Fruit fly (Drosophila melanogaster) whole organism, prepupa: Measurements from ENCODE around the gene CG14411.

Experiments used
- Blimp-1 ChIP-seq: fragments of 200-800 bp; sonication (Bioruptor generic); optimal IDR thresholded peaks from 3 replicates; lab custom pipeline; 2017; ENCODE audit warnings: missing biosample characterization, missing genetic modification characterization, mild to moderate bottlenecking, moderate library complexity, missing genetic modification reagents
- CG10631 ChIP-seq: fragments of 200-800 bp; sonication (Bioruptor generic); optimal IDR thresholded peaks from 2 replicates; lab custom pipeline; 2016; ENCODE audit warnings: missing biosample characterization, missing genetic modification characterization
- CG10669 ChIP-seq: fragments of 200-800 bp; sonication (Bioruptor generic); optimal IDR thresholded peaks from 3 replicates; lab custom pipeline; 2018; ENCODE audit warnings: missing biosample characterization, mild to moderate bottlenecking, missing genetic modification characterization, moderate library complexity
- CG11294 ChIP-seq: fragments of 200-800 bp; sonication (Bioruptor generic); IDR thresholded peaks from 2 replicates; pipeline ENCODE4 v1.3.6; 2022; ENCODE audit warnings: missing biosample characterization, missing genetic modification characterization
- CG11762 ChIP-seq: fragments of 200-800 bp; sonication (Bioruptor generic); optimal IDR thresholded peaks from 3 replicates; lab custom pipeline; 2016; ENCODE audit warnings: missing biosample characterization, missing genetic modification characterization; ENCODE audit not compliant: insufficient read depth
- CG11902 ChIP-seq: fragments of 200-800 bp; sonication (Bioruptor generic); optimal IDR thresholded peaks from 3 replicates; lab custom pipeline; 2016; ENCODE audit warnings: missing biosample characterization, missing genetic modification characterization
- CG15336 ChIP-seq: fragments of 200-800 bp; sonication (Bioruptor generic); IDR thresholded peaks from 2 replicates; pipeline ENCODE4 v1.3.6; 2022; ENCODE audit warnings: missing biosample characterization, missing genetic modification characterization
- CG1621 ChIP-seq: fragments of 200-800 bp; sonication (Bioruptor generic); optimal IDR thresholded peaks from 3 replicates; lab custom pipeline; 2018; ENCODE audit warnings: missing biosample characterization, mild to moderate bottlenecking, missing genetic modification characterization
- CG16779 ChIP-seq: fragments of 200-800 bp; sonication (Bioruptor generic); optimal IDR thresholded peaks from 3 replicates; lab custom pipeline; 2017; ENCODE audit warnings: missing biosample characterization, mild to moderate bottlenecking, missing genetic modification characterization
- CG3032 ChIP-seq: fragments of 200-800 bp; optimal IDR thresholded peaks from 2 replicates; lab custom pipeline; 2019; ENCODE audit warnings: missing biosample characterization, mild to moderate bottlenecking, missing genetic modification characterization, moderate library complexity
- CG34406 ChIP-seq: fragments of 200-800 bp; sonication (Bioruptor generic); optimal IDR thresholded peaks from 3 replicates; lab custom pipeline; 2016; ENCODE audit warnings: missing biosample characterization, missing genetic modification characterization
- CG3919 ChIP-seq: fragments of 200-800 bp; sonication (Bioruptor generic); optimal IDR thresholded peaks from 3 replicates; lab custom pipeline; 2016; ENCODE audit warnings: missing biosample characterization, missing genetic modification characterization
- CG4318 ChIP-seq: fragments of 200-800 bp; sonication (Bioruptor generic); optimal IDR thresholded peaks from 3 replicates; lab custom pipeline; 2017; ENCODE audit warnings: missing biosample characterization, mild to moderate bottlenecking, missing genetic modification characterization
- CG6163 ChIP-seq: fragments of 200-800 bp; sonication (Bioruptor generic); IDR thresholded peaks from 3 replicates; pipeline ENCODE4 v1.3.6; 2022; ENCODE audit warnings: missing biosample characterization, missing genetic modification characterization
- CG6276 ChIP-seq: fragments of 200-800 bp; sonication (Bioruptor generic); optimal IDR thresholded peaks from 2 replicates; lab custom pipeline; 2017; ENCODE audit warnings: missing biosample characterization, mild to moderate bottlenecking, missing genetic modification characterization
- CG6792 ChIP-seq: fragments of 200-800 bp; sonication (Bioruptor generic); optimal IDR thresholded peaks from 3 replicates; lab custom pipeline; 2016; ENCODE audit warnings: missing biosample characterization, missing genetic modification characterization
- CG6808 ChIP-seq: fragments of 200-800 bp; sonication (Bioruptor generic); optimal IDR thresholded peaks from 3 replicates; lab custom pipeline; 2017; ENCODE audit warnings: missing biosample characterization, missing genetic modification characterization, mild to moderate bottlenecking, moderate library complexity, missing genetic modification reagents
- CG6854 ChIP-seq: fragments of 200-800 bp; sonication (Bioruptor generic); optimal IDR thresholded peaks from 2 replicates; lab custom pipeline; 2017; ENCODE audit warnings: missing biosample characterization, mild to moderate bottlenecking, missing genetic modification characterization
- CG8119 ChIP-seq: fragments of 200-800 bp; sonication (Bioruptor generic); IDR thresholded peaks from 3 replicates; pipeline ENCODE4 v1.3.6; 2022; ENCODE audit warnings: missing biosample characterization, missing genetic modification characterization
- CG8319 ChIP-seq: fragments of 200-800 bp; sonication (Bioruptor generic); optimal IDR thresholded peaks from 3 replicates; lab custom pipeline; 2016; ENCODE audit warnings: missing biosample characterization, missing genetic modification characterization
- CG8632 ChIP-seq: fragments of 200-800 bp; sonication (Bioruptor generic); optimal IDR thresholded peaks from 3 replicates; lab custom pipeline; 2016; ENCODE audit warnings: missing biosample characterization, missing genetic modification characterization
- Eip78C ChIP-seq: fragments of 200-800 bp; sonication (Bioruptor generic); peaks from one replicate; lab custom pipeline; 2016; ENCODE audit warnings: missing biosample characterization, missing genetic modification characterization
- Eip93F ChIP-seq: fragments of 200-800 bp; sonication (Bioruptor generic); optimal IDR thresholded peaks from 2 replicates; lab custom pipeline; 2016; ENCODE audit warnings: missing biosample characterization, mild to moderate bottlenecking, missing genetic modification characterization
- Ets21C ChIP-seq: fragments of 200-800 bp; sonication (Bioruptor generic); optimal IDR thresholded peaks from 3 replicates; lab custom pipeline; 2016; ENCODE audit warnings: missing biosample characterization, missing genetic modification characterization
- Hr38 ChIP-seq: sonication (Bioruptor generic); optimal IDR thresholded peaks from 2 replicates; lab custom pipeline; 2016; ENCODE audit warnings: missing biosample characterization, missing genetic modification characterization
- Hr39 ChIP-seq: fragments of 200-800 bp; sonication (Bioruptor generic); optimal IDR thresholded peaks from 2 replicates; lab custom pipeline; 2016; ENCODE audit warnings: missing biosample characterization, missing genetic modification characterization
- Hr4 ChIP-seq: fragments of 200-800 bp; sonication (Bioruptor generic); optimal IDR thresholded peaks from 3 replicates; lab custom pipeline; 2016; ENCODE audit warnings: missing biosample characterization, missing genetic modification characterization
- Lpt ChIP-seq: fragments of 200-800 bp; sonication (Bioruptor generic); optimal IDR thresholded peaks from 3 replicates; lab custom pipeline; 2016; ENCODE audit warnings: missing biosample characterization, missing genetic modification characterization
- Met ChIP-seq: fragments of 200-800 bp; sonication (Bioruptor generic); optimal IDR thresholded peaks from 3 replicates; lab custom pipeline; 2016; ENCODE audit warnings: missing biosample characterization, missing genetic modification characterization
- OdsH ChIP-seq: fragments of 200-800 bp; sonication (Bioruptor generic); optimal IDR thresholded peaks from 3 replicates; lab custom pipeline; 2016; ENCODE audit warnings: missing biosample characterization, missing genetic modification characterization
- Smox ChIP-seq: fragments of 200-800 bp; sonication (Bioruptor generic); optimal IDR thresholded peaks from 3 replicates; lab custom pipeline; 2016; ENCODE audit warnings: missing biosample characterization, missing genetic modification characterization
- Sox102F ChIP-seq: fragments of 200-800 bp; sonication (Bioruptor generic); optimal IDR thresholded peaks from 2 replicates; lab custom pipeline; 2016; ENCODE audit warnings: missing biosample characterization, mild to moderate bottlenecking, missing genetic modification characterization
- Sox15 ChIP-seq: fragments of 200-800 bp; sonication (Bioruptor generic); optimal IDR thresholded peaks from 3 replicates; lab custom pipeline; 2016; ENCODE audit warnings: missing biosample characterization, missing genetic modification characterization
- achi ChIP-seq: fragments of 200-800 bp; sonication (Bioruptor generic); optimal IDR thresholded peaks from 3 replicates; lab custom pipeline; 2016; ENCODE audit warnings: missing biosample characterization, missing genetic modification characterization
- cyc ChIP-seq: fragments of 200-800 bp; sonication (Bioruptor generic); optimal IDR thresholded peaks from 3 replicates; lab custom pipeline; 2016; ENCODE audit warnings: missing biosample characterization, missing genetic modification characterization
- dac ChIP-seq: fragments of 200-800 bp; sonication (Bioruptor generic); optimal IDR thresholded peaks from 2 replicates; lab custom pipeline; 2017; ENCODE audit warnings: missing biosample characterization, mild to moderate bottlenecking, missing genetic modification characterization
- dsx ChIP-seq: fragments of 200-800 bp; optimal IDR thresholded peaks from 3 replicates; lab custom pipeline; 2019; ENCODE audit warnings: missing biosample characterization, mild to moderate bottlenecking, missing genetic modification characterization, moderate library complexity; ENCODE audit not compliant: poor library complexity, severe bottlenecking
- eg ChIP-seq: fragments of 200-800 bp; sonication (Bioruptor generic); IDR thresholded peaks from 3 replicates; pipeline ENCODE4 v1.3.6; 2022; ENCODE audit warnings: missing biosample characterization, missing genetic modification characterization
- esn ChIP-seq: fragments of 200-800 bp; sonication (Bioruptor generic); optimal IDR thresholded peaks from 2 replicates; lab custom pipeline; 2016; ENCODE audit warnings: missing biosample characterization, mild to moderate bottlenecking, missing genetic modification characterization, moderate library complexity
- fd85E ChIP-seq: fragments of 200-800 bp; sonication (Bioruptor generic); optimal IDR thresholded peaks from 3 replicates; lab custom pipeline; 2016; ENCODE audit warnings: missing biosample characterization, missing genetic modification characterization
- fkh ChIP-seq: fragments of 200-800 bp; sonication (Bioruptor generic); optimal IDR thresholded peaks from 3 replicates; lab custom pipeline; 2017; ENCODE audit warnings: missing biosample characterization, mild to moderate bottlenecking, missing genetic modification characterization, moderate library complexity
- lz ChIP-seq: fragments of 200-800 bp; sonication (Bioruptor generic); optimal IDR thresholded peaks from 3 replicates; lab custom pipeline; 2016; ENCODE audit warnings: missing biosample characterization, missing genetic modification characterization
- net ChIP-seq: fragments of 200-800 bp; sonication (Bioruptor generic); optimal IDR thresholded peaks from 3 replicates; lab custom pipeline; 2016; ENCODE audit warnings: missing biosample characterization, missing genetic modification characterization
- pdm3 ChIP-seq: fragments of 200-800 bp; sonication (Bioruptor generic); optimal IDR thresholded peaks from 3 replicates; lab custom pipeline; 2016; ENCODE audit warnings: missing biosample characterization, missing genetic modification characterization
- salr ChIP-seq, 2 experiments: fragments of 200-800 bp; sonication (Bioruptor generic); optimal IDR thresholded peaks; 3 replicates each; lab custom pipeline; 2016 to 2018; ENCODE audit warnings: missing biosample characterization in 2 of 2, missing genetic modification characterization in 2 of 2, mild to moderate bottlenecking in 1 of 2
- ss ChIP-seq, 2 experiments: fragments of 200-800 bp; sonication (Bioruptor generic); optimal IDR thresholded peaks; 2 replicates in 1 of 2; 3 replicates in 1 of 2; lab custom pipeline; 2017 to 2018; ENCODE audit warnings: mild to moderate bottlenecking in 2 of 2, missing biosample characterization in 2 of 2, missing genetic modification characterization in 2 of 2, moderate library complexity in 1 of 2
- svp ChIP-seq: fragments of 200-800 bp; sonication (Bioruptor generic); peaks from one replicate; lab custom pipeline; 2016; ENCODE audit warnings: missing biosample characterization, missing genetic modification characterization
- topi ChIP-seq: fragments of 200-800 bp; sonication (Bioruptor generic); optimal IDR thresholded peaks from 3 replicates; lab custom pipeline; 2016; ENCODE audit warnings: missing biosample characterization, missing genetic modification characterization
- vri ChIP-seq: fragments of 200-800 bp; sonication (Bioruptor generic); optimal IDR thresholded peaks from 3 replicates; lab custom pipeline; 2016; ENCODE audit warnings: missing biosample characterization, mild to moderate bottlenecking, missing genetic modification characterization

Gene CG14411

DNA sequence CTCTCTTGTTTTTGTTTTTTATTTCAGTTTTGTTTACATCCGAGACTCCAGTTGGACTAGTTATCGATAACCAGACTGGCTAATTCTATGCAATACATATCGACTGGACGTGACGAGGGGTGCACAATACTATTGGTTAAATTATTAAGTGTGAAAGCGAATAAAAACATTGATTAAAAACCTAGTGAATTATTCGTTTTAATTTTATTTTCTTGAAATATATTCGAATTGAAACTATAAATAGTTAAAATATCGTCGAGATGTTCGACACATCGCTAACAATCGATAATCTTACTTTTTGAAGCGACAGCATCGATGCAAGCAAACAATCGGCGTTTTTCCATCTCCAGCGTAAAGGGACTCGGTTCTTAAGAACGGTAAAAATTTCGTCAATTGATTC is 6.6 kb downstream of the CG14411 start, which contains the start of the genes CG32590 and Flo2 (continued):
- TF ChIP-seq ss (GFP tag; optimal IDR thresholded peaks at IDR 0.05; lab: Kevin White, UChicago): peak in 1 of 2 experiments; percentile 19
- no peak for TF ChIP-seq Blimp-1 (GFP tag; lab: Kevin White, UChicago)
- TF ChIP-seq Hr4 (GFP tag; lab: Kevin White, UChicago): peak; percentile 69
- no peak for TF ChIP-seq fd85E (GFP tag; lab: Kevin White, UChicago)
- peak; percentile 29 for TF ChIP-seq CG10669
- peak; percentile 10 for TF ChIP-seq net
- TF ChIP-seq fkh (GFP tag; lab: Kevin White, UChicago): no peak
- TF ChIP-seq CG15336: 0 out of 2 replicates have a peak, but pooled peaks have one; percentile 45
- peak; percentile 76 for TF ChIP-seq Hr39 (GFP tag; lab: Kevin White, UChicago)
- peak; percentile 84 for TF ChIP-seq Eip78C
- TF ChIP-seq esn (GFP tag; lab: Kevin White, UChicago): peak; percentile 71
- TF ChIP-seq topi (GFP tag; lab: Kevin White, UChicago): peak; percentile 70
- TF ChIP-seq CG1621: no peak
- no peak for TF ChIP-seq CG8632 (GFP tag; lab: Kevin White, UChicago)
- peak; percentile 28 for TF ChIP-seq Sox15 (GFP tag; lab: Kevin White, UChicago)
- peak; percentile 39 for TF ChIP-seq CG8319 (GFP tag; lab: Kevin White, UChicago)
- no peak for TF ChIP-seq CG6854 (GFP tag; lab: Kevin White, UChicago)
- peak; percentile 58 for TF ChIP-seq achi (GFP tag; lab: Kevin White, UChicago)
- TF ChIP-seq Sox102F (GFP tag; lab: Kevin White, UChicago): peak; percentile 59
- peak; percentile 69 for TF ChIP-seq pdm3 (GFP tag; lab: Kevin White, UChicago)
- peak; percentile 71 for TF ChIP-seq OdsH
- peak; percentile 68 for TF ChIP-seq Ets21C (GFP tag; lab: Kevin White, UChicago)
- no peak for TF ChIP-seq CG4318
- TF ChIP-seq CG16779 (tag; lab: Kevin White, UChicago): no peak
- TF ChIP-seq Hr38 (GFP tag; lab: Kevin White, UChicago): no peak
- TF ChIP-seq dsx (GFP tag; lab: Kevin White, UChicago): peak; percentile 41
- TF ChIP-seq CG6808 (GFP tag; lab: Kevin White, UChicago): no peak
- peak; percentile 63 for TF ChIP-seq Smox
- TF ChIP-seq CG6163 (GFP tag; lab: Robert Waterston, UW): peak; percentile 84
- TF ChIP-seq CG3032: peak; percentile 53
- TF ChIP-seq CG6792 (GFP tag; lab: Kevin White, UChicago): peak; percentile 21
- TF ChIP-seq salr (GFP tag; optimal IDR thresholded peaks at IDR 0.05; lab: Kevin White, UChicago): no peak
- TF ChIP-seq svp (GFP tag; lab: Kevin White, UChicago): peak; percentile 84
- TF ChIP-seq CG34406 (GFP tag; lab: Kevin White, UChicago): peak; percentile 59
- peak; percentile 67 for TF ChIP-seq cyc (GFP tag; lab: Kevin White, UChicago)
- TF ChIP-seq Met (GFP tag; lab: Kevin White, UChicago): peak; percentile 48
- TF ChIP-seq CG11902: peak; percentile 34
- TF ChIP-seq CG8119: no peak
- TF ChIP-seq Eip93F (GFP tag; lab: Kevin White, UChicago): peak; percentile 29
- TF ChIP-seq, all 60 proteins: peak for 40

dm6 chrX:14839739-14840347 is 7.4 kb downstream of the CG14411 start:
- TF ChIP-seq vri: peak; percentile 19
- TF ChIP-seq achi (GFP tag; lab: Kevin White, UChicago): peak; percentile 46
- TF ChIP-seq lz (GFP tag; lab: Kevin White, UChicago): peak; percentile 41
- peak; percentile 35 for TF ChIP-seq CG10631 (GFP tag; lab: Kevin White, UChicago)
- peak; percentile 38 for TF ChIP-seq topi (GFP tag; lab: Kevin White, UChicago)
- TF ChIP-seq Lpt (GFP tag; lab: Kevin White, UChicago): no peak
- no peak for TF ChIP-seq fd85E (GFP tag; lab: Kevin White, UChicago)
- TF ChIP-seq CG3919: peak; percentile 13
- no peak for TF ChIP-seq Smox
- TF ChIP-seq CG11294 (GFP tag; lab: Robert Waterston, UW): 0 out of 2 replicates have a peak, but pooled peaks have one; percentile 50
- TF ChIP-seq CG6276: no peak
- TF ChIP-seq OdsH: peak; percentile 3
- TF ChIP-seq CG6163 (GFP tag; lab: Robert Waterston, UW): peak; percentile 66; the same call in 2 of the 3 replicates
- TF ChIP-seq dac (GFP tag; lab: Kevin White, UChicago): no peak
- no peak for TF ChIP-seq CG16779 (tag; lab: Kevin White, UChicago)
- peak; percentile 40 for TF ChIP-seq cyc (GFP tag; lab: Kevin White, UChicago)
- TF ChIP-seq CG6854 (GFP tag; lab: Kevin White, UChicago): no peak
- no peak for TF ChIP-seq CG11762 (GFP tag; lab: Kevin White, UChicago)
- peak; percentile 65 for TF ChIP-seq svp (GFP tag; lab: Kevin White, UChicago)
- TF ChIP-seq eg (GFP tag; lab: Robert Waterston, UW): peak; percentile 80
- TF ChIP-seq Blimp-1 (GFP tag; lab: Kevin White, UChicago): no peak
- TF ChIP-seq Eip78C: peak; percentile 9
- no peak for TF ChIP-seq Hr38 (GFP tag; lab: Kevin White, UChicago)
- TF ChIP-seq Sox102F (GFP tag; lab: Kevin White, UChicago): peak; percentile 15
